Worm (Caenorhabditis elegans) whole organism, L3 larva: ENCODE measurements around the gene C50B8.4.

ENCODE experiments used
- ama-1 ChIP-seq: fragments of 150-350 bp; optimal IDR thresholded peaks from 2 replicates; lab custom pipeline; 2018
- ceh-28 ChIP-seq: fragments of 150-350 bp; optimal IDR thresholded peaks from 2 replicates; lab custom pipeline; 2014; ENCODE audit warnings: missing biosample characterization, missing genetic modification reagents, missing genetic modification characterization
- elt-1 ChIP-seq: fragments of 150-350 bp; optimal IDR thresholded peaks from 2 replicates; lab custom pipeline; 2014; ENCODE audit warnings: missing biosample characterization, missing genetic modification characterization
- eor-1 ChIP-seq, 2 experiments: fragments of 150-350 bp; optimal IDR thresholded peaks; 2 replicates each; lab custom pipeline; 2014 to 2018; ENCODE audit warnings: missing biosample characterization in 2 of 2, missing genetic modification characterization in 2 of 2
- fkh-10 ChIP-seq: sonication (generic microtip); optimal IDR thresholded peaks from 2 replicates; lab custom pipeline; 2017; ENCODE audit warnings: missing biosample characterization, missing genetic modification reagents, missing genetic modification characterization
- nhr-12 ChIP-seq: fragments of 150-350 bp; optimal IDR thresholded peaks from 2 replicates; lab custom pipeline; 2014; ENCODE audit warnings: missing biosample characterization, missing genetic modification characterization
- nhr-237 ChIP-seq: fragments of 150-350 bp; optimal IDR thresholded peaks from 2 replicates; lab custom pipeline; 2014; ENCODE audit warnings: missing biosample characterization, missing genetic modification characterization
- unc-62 ChIP-seq: fragments of 150-350 bp; sonication (generic microtip); optimal IDR thresholded peaks from 4 replicates; lab custom pipeline; 2014; ENCODE audit warnings: missing biosample characterization, missing genetic modification reagents, missing genetic modification characterization

- TF ChIP-seq elt-1 (tag; lab: Kevin White, UChicago), result no peak
- no peak for TF ChIP-seq unc-62 (GFP tag; lab: Kevin White, UChicago)
- no peak for TF ChIP-seq nhr-12
- TF ChIP-seq ceh-28 (tag; lab: Kevin White, UChicago), result no peak
- TF ChIP-seq eor-1 (tag; optimal IDR thresholded peaks at IDR 0.05; lab: Kevin White, UChicago), result no peak
- no peak for TF ChIP-seq nhr-237 (tag; lab: Kevin White, UChicago)
- no peak for TF ChIP-seq ama-1 (lab: Kevin White, UChicago)
- no peak for TF ChIP-seq fkh-10 (GFP tag; lab: Kevin White, UChicago)
Measured at ce11 chrV:13575866-13576265, 4.1 kb downstream of the C50B8.4 start.
